Fruit fly (Drosophila melanogaster): ENCODE data around the gene CG9541.

CG9541 gene

DNA sequence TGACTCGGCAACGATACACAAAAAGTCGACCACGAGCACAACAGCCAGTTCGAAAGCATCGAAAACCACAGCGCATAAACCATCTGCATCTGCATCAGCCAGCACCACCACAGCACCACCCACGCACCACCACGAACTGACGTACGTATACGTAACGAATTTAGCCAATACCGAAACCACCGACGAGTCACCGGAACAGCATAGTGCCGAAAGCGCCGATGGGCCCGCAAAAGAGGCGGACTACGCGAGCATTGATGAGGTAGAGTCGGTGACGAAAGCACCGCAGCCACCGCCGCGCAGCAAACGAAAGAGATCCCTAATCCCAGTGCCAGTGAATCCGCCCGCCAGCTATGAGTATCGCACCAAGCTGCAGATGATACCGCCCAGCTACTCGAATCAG, 44.1 kb downstream of the CG9541 start (continued):
- TF ChIP-seq gce (GFP tag; IDR thresholded peaks at IDR 0.05) (no peak), CG1647 (GFP tag; optimal IDR thresholded peaks at IDR 0.05) (no peak), NC2α (GFP tag; optimal IDR thresholded peaks at IDR 0.05) (no peak), HLHmδ (GFP tag; optimal IDR thresholded peaks at IDR 0.05) (no peak), Meics (GFP tag; optimal IDR thresholded peaks at IDR 0.05) (peak; percentile 75), B-H1 (GFP tag; IDR thresholded peaks at IDR 0.05) (no peak), Sry-β (GFP tag; optimal IDR thresholded peaks at IDR 0.05) (no peak), CG2889 (GFP tag; IDR thresholded peaks at IDR 0.05) (no peak)

DNA sequence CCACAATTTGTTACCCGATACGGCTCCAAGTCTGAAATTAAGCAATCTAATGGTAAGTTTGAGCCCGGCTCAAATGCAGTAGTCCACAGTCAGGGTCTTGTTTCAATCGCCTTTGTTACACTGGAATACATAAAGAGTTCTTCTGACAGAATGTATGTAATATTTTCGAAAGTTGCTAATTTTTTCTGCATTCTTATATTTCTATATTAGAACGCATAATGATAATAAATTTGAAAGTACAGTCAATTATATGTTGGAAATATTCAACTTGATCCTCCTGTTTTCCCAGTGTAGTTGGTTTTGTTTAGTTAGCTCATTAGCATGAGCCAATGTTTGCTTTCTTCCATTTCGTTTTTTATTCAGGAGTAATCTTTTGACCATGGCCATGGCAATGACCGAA, 51.8 kb downstream of the CG9541 start:
- TF ChIP-seq TFAM (GFP tag; optimal IDR thresholded peaks at IDR 0.05) (no peak), lmd (GFP tag; IDR thresholded peaks at IDR 0.05) (no peak), Neu2 (GFP tag; optimal IDR thresholded peaks at IDR 0.05; ENCODE audit: borderline replicate concordance) (no peak), zen (tag; optimal IDR thresholded peaks at IDR 0.05) (no peak), row (GFP tag; IDR thresholded peaks at IDR 0.05) (0 out of 3 replicates have a peak, but pooled peaks have one; percentile 7), HLHmδ (GFP tag; optimal IDR thresholded peaks at IDR 0.05) (no peak), CG2875 (GFP tag; optimal IDR thresholded peaks at IDR 0.05) (no peak), nmo (GFP tag; optimal IDR thresholded peaks at IDR 0.05) (peak; percentile 25), NFAT (GFP tag; IDR thresholded peaks at IDR 0.05) (no peak), jigr1 (GFP tag; IDR thresholded peaks at IDR 0.05) (no peak), Drgx (GFP tag; IDR thresholded peaks at IDR 0.05) (peak; percentile 50), grau (tag; optimal IDR thresholded peaks at IDR 0.05) (no peak), CG32772 (GFP tag; IDR thresholded peaks at IDR 0.05) (no peak), ems (GFP tag; optimal IDR thresholded peaks at IDR 0.05) (no peak), Dip3 (GFP tag; optimal IDR thresholded peaks at IDR 0.05) (no peak), CG12769 (tag; optimal IDR thresholded peaks at IDR 0.05) (no peak), Blimp-1 (GFP tag; optimal IDR thresholded peaks at IDR 0.05) (peak; percentile 37), pfk (GFP tag; optimal IDR thresholded peaks at IDR 0.05) (no peak), CG4730 (GFP tag; IDR thresholded peaks at IDR 0.05) (no peak), CG15696 (tag; optimal IDR thresholded peaks at IDR 0.05) (peak; percentile 21), CG10462 (GFP tag; optimal IDR thresholded peaks at IDR 0.05) (no peak), Bdp1 (GFP tag; optimal IDR thresholded peaks at IDR 0.05) (no peak), CG9727 (GFP tag; optimal IDR thresholded peaks at IDR 0.05) (peak; percentile 12), CG11247 (GFP tag; IDR thresholded peaks at IDR 0.05) (no peak), CG11696 (GFP tag; IDR thresholded peaks at IDR 0.05) (no peak), her (GFP tag; optimal IDR thresholded peaks at IDR 0.05) (no peak), pb (GFP tag; optimal IDR thresholded peaks at IDR 0.05) (no peak), ftz-f1 (GFP tag; optimal IDR thresholded peaks at IDR 0.05) (no peak), Xrp1 (GFP tag; IDR thresholded peaks at IDR 0.05) (0 out of 2 replicates have a peak, but pooled peaks have one; percentile 16), CG10543 (GFP tag; optimal IDR thresholded peaks at IDR 0.05) (no peak), psq (GFP tag; optimal IDR thresholded peaks at IDR 0.05) (no peak), fd96Cb (tag; optimal IDR thresholded peaks at IDR 0.05) (no peak), Meics (GFP tag; optimal IDR thresholded peaks at IDR 0.05) (no peak), CG14667 (GFP tag; IDR thresholded peaks at IDR 0.05) (no peak), Trl (optimal IDR thresholded peaks at IDR 0.05) (no peak), Trl (GFP tag; optimal IDR thresholded peaks at IDR 0.05) (no peak), Tbp (GFP tag; optimal IDR thresholded peaks at IDR 0.05) (no peak), CG18011 (GFP tag; optimal IDR thresholded peaks at IDR 0.05) (no peak), CG14710 (tag; optimal IDR thresholded peaks at IDR 0.05) (no peak), ash1 (GFP tag; optimal IDR thresholded peaks at IDR 0.05) (no peak), Chrac-16 (GFP tag; optimal IDR thresholded peaks at IDR 0.05) (no peak), repo (GFP tag; optimal IDR thresholded peaks at IDR 0.05) (no peak), usp (GFP tag; optimal IDR thresholded peaks at IDR 0.05) (no peak), phol (tag; optimal IDR thresholded peaks at IDR 0.05) (peak; percentile 10)

Data from whole organism, embryonic.